2 fruit fly cellular contexts compared by ENCODE assay signal in the genomic region with DNA sequence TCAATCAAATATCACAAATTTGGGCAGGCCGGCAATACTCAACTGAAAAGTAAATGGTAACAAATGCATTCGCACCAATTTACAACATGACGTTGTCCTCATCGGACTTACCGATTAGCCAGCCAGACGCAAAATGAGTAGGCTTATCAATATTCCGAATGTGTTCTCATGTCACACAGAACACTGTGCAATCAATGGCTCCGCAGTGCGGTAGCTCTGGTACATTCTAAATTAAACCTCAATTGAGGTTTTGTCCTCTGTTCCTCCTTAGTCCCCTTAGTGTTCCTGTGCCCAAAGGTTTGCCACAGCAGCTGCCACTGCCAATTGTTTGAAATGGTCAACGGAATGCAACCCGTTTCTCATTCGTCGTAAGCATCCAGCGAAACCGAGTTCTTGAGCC.
TF ChIP-seq lines count a peak whose summit lies in the region.

No protein-coding gene starts in this region.

- TF ChIP-seq CTCF in whole organism, embryonic (GFP tag; optimal IDR thresholded peaks at IDR 0.05; lab: Kevin White, UChicago) = no peak

TF ChIP-seq in whole organism, embryonic, 481 proteins besides CTCF, POLR2A, EP300 and RAD21:
- no peak for TF ChIP-seq dpn (GFP tag; optimal IDR thresholded peaks at IDR 0.05; lab: Kevin White, UChicago)
- no peak for TF ChIP-seq kay (GFP tag; optimal IDR thresholded peaks at IDR 0.05; lab: Kevin White, UChicago)
- no peak for TF ChIP-seq CG34422 (GFP tag; IDR thresholded peaks at IDR 0.05; lab: Robert Waterston, UW)
- no peak for TF ChIP-seq NC2α (GFP tag; optimal IDR thresholded peaks at IDR 0.05; lab: Kevin White, UChicago)
- no peak for TF ChIP-seq hkb (optimal IDR thresholded peaks at IDR 0.05; lab: Kevin White, UChicago)
- no peak for TF ChIP-seq hkb (GFP tag; IDR thresholded peaks at IDR 0.05; lab: Robert Waterston, UW)
- peak; percentile 4 for TF ChIP-seq Ets65A (GFP tag; lab: Kevin White, UChicago)
- no peak for TF ChIP-seq CG3838 (GFP tag; optimal IDR thresholded peaks at IDR 0.05; lab: Kevin White, UChicago)
- TF ChIP-seq CG2199 (GFP tag; IDR thresholded peaks at IDR 0.05; lab: Robert Waterston, UW) = 0 out of 3 replicates have a peak, but pooled peaks have one; percentile 77
- no peak for TF ChIP-seq lov (optimal IDR thresholded peaks at IDR 0.05; lab: Kevin White, UChicago)
- TF ChIP-seq lov (GFP tag; IDR thresholded peaks at IDR 0.05; lab: Robert Waterston, UW) = 0 out of 3 replicates have a peak, but pooled peaks have one; percentile 28
- no peak for TF ChIP-seq CG31388 (GFP tag; optimal IDR thresholded peaks at IDR 0.05; lab: Kevin White, UChicago)
TF ChIP-seq in whole organism, embryonic: peak in this region for 3.

TF ChIP-seq in whole organism, prepupa, 60 proteins besides CTCF, POLR2A, EP300 and RAD21:
- TF ChIP-seq dsx (GFP tag; optimal IDR thresholded peaks at IDR 0.05; lab: Kevin White, UChicago; ENCODE audit: poor library complexity, severe bottlenecking) (no peak), Eip78C (GFP tag; lab: Kevin White, UChicago) (peak; percentile 69)
